Fruit fly (Drosophila melanogaster): Measurements from ENCODE around the gene Alg9.
A peak's percentile ranks its signal among the peaks of the same experiment; 100 is the strongest.

Alg9 gene

dm6 chr3R:25221203-25221807 lies at the start of gene Alg9:
Gene Alg9, plus strand, starts transcription at chr3R:25221589.
- TF ChIP-seq CG8478 (optimal IDR thresholded peaks at IDR 0.05), result no peak
- TF ChIP-seq CTCF (optimal IDR thresholded peaks at IDR 0.05), result peak in 1 of 2 experiments; percentile 2

- TF ChIP-seq CTCF (optimal IDR thresholded peaks at IDR 0.05) (no peak), CG8478 (optimal IDR thresholded peaks at IDR 0.05) (no peak)
Measured at dm6 chr3R:25172353-25172752, 49.0 kb upstream of the Alg9 start.

- TF ChIP-seq CG8478 (optimal IDR thresholded peaks at IDR 0.05), result no peak
- TF ChIP-seq CTCF (optimal IDR thresholded peaks at IDR 0.05), result no peak
Measured at dm6 chr3R:25172976-25173375, 48.4 kb upstream of the Alg9 start.

- no peak for TF ChIP-seq CTCF (optimal IDR thresholded peaks at IDR 0.05)
- no peak for TF ChIP-seq CG8478 (optimal IDR thresholded peaks at IDR 0.05)
Measured at dm6 chr3R:25174244-25174643, 47.1 kb upstream of the Alg9 start.

- TF ChIP-seq CG8478 (optimal IDR thresholded peaks at IDR 0.05), result no peak
- no peak for TF ChIP-seq CTCF (optimal IDR thresholded peaks at IDR 0.05)
Measured at dm6 chr3R:25176517-25176916, 44.9 kb upstream of the Alg9 start.

dm6 chr3R:25177429-25177828 lies 44.0 kb upstream of the Alg9 start:
- no peak for TF ChIP-seq CTCF (optimal IDR thresholded peaks at IDR 0.05)
- no peak for TF ChIP-seq CG8478 (optimal IDR thresholded peaks at IDR 0.05)

- TF ChIP-seq CTCF (optimal IDR thresholded peaks at IDR 0.05), result no peak
- TF ChIP-seq CG8478 (optimal IDR thresholded peaks at IDR 0.05), result no peak
Measured at dm6 chr3R:25178521-25178920, 42.9 kb upstream of the Alg9 start.

dm6 chr3R:25181424-25181823 lies 40.0 kb upstream of the Alg9 start:
- no peak for TF ChIP-seq CTCF (optimal IDR thresholded peaks at IDR 0.05)
- no peak for TF ChIP-seq CG8478 (optimal IDR thresholded peaks at IDR 0.05)

dm6 chr3R:25183484-25184442 lies 37.6 kb upstream of the Alg9 start, which contains the start of gene dan:
Gene dan, plus strand, starts transcription at chr3R:25184383.
- TF ChIP-seq CTCF (optimal IDR thresholded peaks at IDR 0.05) (no peak), CG8478 (optimal IDR thresholded peaks at IDR 0.05) (no peak)

- no peak for TF ChIP-seq CTCF (optimal IDR thresholded peaks at IDR 0.05)
- TF ChIP-seq CG8478 (optimal IDR thresholded peaks at IDR 0.05), result no peak
Measured at dm6 chr3R:25184540-25184939, 36.8 kb upstream of the Alg9 start.

dm6 chr3R:25188990-25189389 lies 32.4 kb upstream of the Alg9 start:
- no peak for TF ChIP-seq CG8478 (optimal IDR thresholded peaks at IDR 0.05)

dm6 chr3R:25193726-25194204 lies 27.6 kb upstream of the Alg9 start, which contains the start of gene lobo:
Gene lobo, minus strand, starts transcription at chr3R:25193776.
- peak; percentile 77 to 83 for TF ChIP-seq CTCF (optimal IDR thresholded peaks at IDR 0.05)
- no peak for TF ChIP-seq CG8478 (optimal IDR thresholded peaks at IDR 0.05)

- peak in 1 of 2 experiments; percentile 13 for TF ChIP-seq CTCF (optimal IDR thresholded peaks at IDR 0.05)
- no peak for TF ChIP-seq CG8478 (optimal IDR thresholded peaks at IDR 0.05)
Measured at dm6 chr3R:25194723-25195577, 26.4 kb upstream of the Alg9 start, which contains the start of gene CG13653. Gene CG13653, plus strand, starts transcription at chr3R:25195527.

- TF ChIP-seq CTCF (optimal IDR thresholded peaks at IDR 0.05) (no peak), CG8478 (optimal IDR thresholded peaks at IDR 0.05) (no peak)
Measured at dm6 chr3R:25199321-25199868, 22.0 kb upstream of the Alg9 start, which contains the start of gene CG13654. Gene CG13654, plus strand, starts transcription at chr3R:25199818.

Measured in S2 (cell line).